Worm (Caenorhabditis elegans) whole organism, L2 larva: ENCODE measurements around the gene srbc-24.

ENCODE experiments used
- C34F6.9 ChIP-seq: fragments of 150-350 bp; optimal IDR thresholded peaks from 2 replicates; lab custom pipeline; 2014; ENCODE audit warnings: missing biosample characterization, missing genetic modification characterization
- F13H6.1 ChIP-seq: sonication (generic microtip); optimal IDR thresholded peaks from 2 replicates; lab custom pipeline; 2016; ENCODE audit warnings: missing genetic modification characterization, missing compliant biosample characterization
- Y55F3AM.14 ChIP-seq: fragments of 200-800 bp; sonication (Bioruptor generic); optimal IDR thresholded peaks from 2 replicates; lab custom pipeline; 2018; ENCODE audit warnings: mild to moderate bottlenecking, missing genetic modification characterization, missing compliant biosample characterization
- alr-1 ChIP-seq: fragments of 150-350 bp; optimal IDR thresholded peaks from 2 replicates; lab custom pipeline; 2014; ENCODE audit warnings: missing biosample characterization, missing genetic modification characterization
- aly-2 ChIP-seq: fragments of 150-350 bp; optimal IDR thresholded peaks from 2 replicates; lab custom pipeline; 2014; ENCODE audit warnings: missing biosample characterization, missing genetic modification characterization
- blmp-1 ChIP-seq: sonication (generic microtip); optimal IDR thresholded peaks from 2 replicates; lab custom pipeline; 2017; ENCODE audit warnings: missing genetic modification characterization, mild to moderate bottlenecking, missing compliant biosample characterization, antibody characterized with exemption, moderate library complexity; ENCODE audit not compliant: insufficient read depth
- ceh-82 ChIP-seq: fragments of 150-350 bp; optimal IDR thresholded peaks from 2 replicates; lab custom pipeline; 2014; ENCODE audit warnings: missing biosample characterization, missing genetic modification characterization
- crh-2 ChIP-seq: sonication (generic microtip); optimal IDR thresholded peaks from 2 replicates; lab custom pipeline; 2017; ENCODE audit warnings: missing biosample characterization, missing genetic modification characterization
- dmd-4 ChIP-seq: sonication (generic microtip); optimal IDR thresholded peaks from 2 replicates; lab custom pipeline; 2017; ENCODE audit warnings: missing biosample characterization, missing genetic modification characterization
- egl-27 ChIP-seq: sonication (generic microtip); optimal IDR thresholded peaks from 3 replicates; lab custom pipeline; 2017; ENCODE audit warnings: missing biosample characterization, missing genetic modification reagents, missing genetic modification characterization
- elt-1 ChIP-seq: fragments of 150-350 bp; optimal IDR thresholded peaks from 2 replicates; lab custom pipeline; 2014; ENCODE audit warnings: missing biosample characterization, missing genetic modification characterization
- gmeb-1 ChIP-seq: fragments of 150-350 bp; optimal IDR thresholded peaks from 2 replicates; lab custom pipeline; 2014; ENCODE audit warnings: missing biosample characterization, missing genetic modification characterization
- lin-13 ChIP-seq: fragments of 150-350 bp; optimal IDR thresholded peaks from 2 replicates; lab custom pipeline; 2014; ENCODE audit warnings: missing biosample characterization, missing genetic modification reagents, missing genetic modification characterization
- lsy-2 ChIP-seq, 2 experiments: fragments of 150-350 bp in 1 of 2; sonication (generic microtip) in 1 of 2; optimal IDR thresholded peaks; 2 replicates each; lab custom pipeline; 2014 to 2017; ENCODE audit warnings: missing biosample characterization in 2 of 2, missing genetic modification characterization in 2 of 2
- mab-5 ChIP-seq: fragments of 150-350 bp; optimal IDR thresholded peaks from 2 replicates; lab custom pipeline; 2014; ENCODE audit warnings: missing biosample characterization, missing genetic modification characterization
- mbf-1 ChIP-seq: sonication (generic microtip); optimal IDR thresholded peaks from 2 replicates; lab custom pipeline; 2017; ENCODE audit warnings: missing biosample characterization, missing genetic modification characterization
- nhr-10 ChIP-seq: sonication (generic microtip); optimal IDR thresholded peaks from 2 replicates; lab custom pipeline; 2017; ENCODE audit warnings: missing biosample characterization, missing genetic modification characterization
- nhr-11 ChIP-seq: fragments of 150-350 bp; optimal IDR thresholded peaks from 2 replicates; lab custom pipeline; 2014; ENCODE audit warnings: missing biosample characterization, missing genetic modification characterization
- nhr-129 ChIP-seq: fragments of 150-350 bp; optimal IDR thresholded peaks from 2 replicates; lab custom pipeline; 2014; ENCODE audit warnings: missing biosample characterization, missing genetic modification characterization
- nhr-237 ChIP-seq: fragments of 150-350 bp; optimal IDR thresholded peaks from 2 replicates; lab custom pipeline; 2014; ENCODE audit warnings: missing biosample characterization, missing genetic modification characterization
- nhr-6 ChIP-seq: fragments of 150-350 bp; optimal IDR thresholded peaks from 2 replicates; lab custom pipeline; 2014; ENCODE audit warnings: missing biosample characterization, missing genetic modification characterization
- nhr-77 ChIP-seq: fragments of 150-350 bp; optimal IDR thresholded peaks from 2 replicates; lab custom pipeline; 2014; ENCODE audit warnings: missing biosample characterization, missing genetic modification characterization
- peb-1 ChIP-seq: fragments of 150-350 bp; optimal IDR thresholded peaks from 2 replicates; lab custom pipeline; 2014; ENCODE audit warnings: missing biosample characterization, missing genetic modification characterization
- sem-4 ChIP-seq: fragments of 150-350 bp; optimal IDR thresholded peaks from 2 replicates; lab custom pipeline; 2014; ENCODE audit warnings: missing biosample characterization, missing genetic modification reagents, missing genetic modification characterization
- skn-1 ChIP-seq: sonication (generic microtip); optimal IDR thresholded peaks from 2 replicates; lab custom pipeline; 2017; ENCODE audit warnings: missing biosample characterization, missing genetic modification characterization
- sma-3 ChIP-seq: sonication (generic microtip); optimal IDR thresholded peaks from 2 replicates; lab custom pipeline; 2016; ENCODE audit warnings: missing genetic modification reagents, missing genetic modification characterization, missing compliant biosample characterization
- sma-9 ChIP-seq, 2 experiments: fragments of 150-350 bp in 1 of 2; sonication (generic microtip) in 1 of 2; optimal IDR thresholded peaks; 2 replicates each; lab custom pipeline; 2014 to 2016; ENCODE audit warnings: missing genetic modification characterization in 2 of 2, mild to moderate bottlenecking in 1 of 2, missing biosample characterization in 1 of 2, missing compliant biosample characterization in 1 of 2, missing genetic modification reagents in 1 of 2, moderate library complexity in 1 of 2
- unc-55 ChIP-seq: fragments of 150-350 bp; sonication (generic microtip); optimal IDR thresholded peaks from 3 replicates; lab custom pipeline; 2014; ENCODE audit warnings: missing biosample characterization, missing genetic modification reagents, missing genetic modification characterization
- unc-62 ChIP-seq: fragments of 150-350 bp; optimal IDR thresholded peaks from 2 replicates; lab custom pipeline; 2014; ENCODE audit warnings: missing biosample characterization, missing genetic modification reagents, missing genetic modification characterization
- ztf-1 ChIP-seq: fragments of 200-800 bp; sonication (Bioruptor generic); conservative IDR thresholded peaks from 2 replicates; pipeline ENCODE4 v1.3.6; 2022; ENCODE audit warnings: missing genetic modification characterization, missing compliant biosample characterization
- ztf-4 ChIP-seq: fragments of 150-350 bp; optimal IDR thresholded peaks from 2 replicates; lab custom pipeline; 2014; ENCODE audit warnings: missing biosample characterization, missing genetic modification characterization

srbc-24 gene

DNA sequence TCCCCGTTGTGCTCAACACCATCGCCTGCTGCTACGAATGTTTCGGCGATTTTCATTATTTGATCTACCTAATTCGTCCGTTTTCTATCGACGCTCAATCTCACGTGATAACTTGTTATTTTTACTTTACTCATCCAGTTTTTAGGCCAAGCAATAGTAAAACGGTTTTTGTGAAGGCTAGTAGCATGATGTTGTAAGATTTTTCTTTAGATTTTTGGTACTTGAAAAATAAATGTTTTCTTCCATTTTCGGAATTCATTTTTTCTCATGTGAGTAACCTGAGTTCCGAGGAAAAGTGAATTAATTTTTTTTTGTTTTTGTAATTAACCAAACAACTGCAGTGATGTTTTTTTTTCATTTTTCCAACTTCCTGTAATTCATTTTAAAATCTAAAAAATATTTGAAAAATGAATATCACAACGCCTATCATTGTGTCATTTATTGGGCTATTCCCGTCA lies 25.8 kb downstream of the srbc-24 start, which contains the start of gene srbc-17:
srbc-17 (plus strand) TSS at position 408 of the 458 bp plus-strand sequence.
- TF ChIP-seq Y55F3AM.14 (GFP tag; lab: Kevin White, UChicago), result no peak
- TF ChIP-seq nhr-77, result no peak
- no peak for TF ChIP-seq ceh-82 (tag; lab: Kevin White, UChicago)
- no peak for TF ChIP-seq unc-62 (GFP tag; lab: Kevin White, UChicago)
- no peak for TF ChIP-seq nhr-237 (tag; lab: Kevin White, UChicago)

DNA sequence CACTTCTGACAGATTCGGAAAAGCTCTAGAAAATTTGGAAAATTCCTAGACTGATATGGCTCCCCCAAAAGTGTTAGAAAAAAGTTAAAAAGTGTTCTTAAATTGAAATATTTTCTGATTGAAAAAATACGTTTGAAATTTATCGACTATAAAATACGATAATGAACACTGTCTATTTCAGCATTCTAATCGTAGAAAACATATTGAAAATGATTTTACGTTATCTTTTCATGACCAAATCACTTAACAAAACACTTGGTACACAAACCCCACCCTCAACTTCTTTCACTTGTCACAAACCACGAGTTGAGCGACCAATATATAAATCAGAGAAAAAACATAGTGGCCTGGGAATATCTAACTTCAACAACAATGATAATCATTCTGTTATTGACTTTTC lies 27.7 kb downstream of the srbc-24 start, which contains the start of gene cyp-33C1:
cyp-33C1 (plus strand) TSS at position 301 of the 400 bp plus-strand sequence.
- TF ChIP-seq gmeb-1 (tag; lab: Kevin White, UChicago) (no peak), egl-27 (tag; lab: Kevin White, UChicago) (no peak)

DNA sequence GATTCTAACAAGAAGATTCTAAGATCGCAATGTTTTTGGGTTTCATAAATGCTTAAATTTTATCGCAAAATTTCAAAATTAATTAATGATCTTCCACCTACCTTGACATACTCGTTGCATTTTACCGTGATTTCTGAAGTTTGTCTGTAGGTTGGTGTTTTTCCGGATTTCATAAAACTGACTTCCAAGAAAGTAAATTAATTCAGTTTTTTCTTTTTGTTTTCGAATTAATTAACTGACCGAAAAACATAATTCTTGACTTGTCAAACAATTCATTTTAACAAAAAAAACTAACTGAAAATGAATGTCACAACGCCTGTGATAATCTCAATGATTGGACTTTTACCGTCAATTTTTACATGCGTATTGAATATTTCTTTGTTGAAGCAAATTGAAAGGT lies 30.2 kb downstream of the srbc-24 start, which contains the start of gene srbc-16:
srbc-16 (plus strand) TSS at position 301 of the 400 bp plus-strand sequence.
- no peak for TF ChIP-seq F13H6.1 (tag; lab: Kevin White, UChicago)
- TF ChIP-seq skn-1 (tag; lab: Kevin White, UChicago), result no peak
- no peak for TF ChIP-seq alr-1 (tag; lab: Kevin White, UChicago)
- TF ChIP-seq gmeb-1 (tag; lab: Kevin White, UChicago), result no peak
- TF ChIP-seq ceh-82 (tag; lab: Kevin White, UChicago), result no peak
- no peak for TF ChIP-seq lsy-2 (tag; optimal IDR thresholded peaks at IDR 0.05; lab: Kevin White, UChicago)
- no peak for TF ChIP-seq nhr-77
- TF ChIP-seq ztf-1 (GFP tag; lab: Robert Waterston, UW), result no peak
- no peak for TF ChIP-seq mbf-1 (tag; lab: Kevin White, UChicago)
- TF ChIP-seq elt-1 (tag; lab: Kevin White, UChicago), result no peak
- no peak for TF ChIP-seq nhr-10 (tag; lab: Kevin White, UChicago)
- TF ChIP-seq C34F6.9 (tag; lab: Kevin White, UChicago), result no peak

DNA sequence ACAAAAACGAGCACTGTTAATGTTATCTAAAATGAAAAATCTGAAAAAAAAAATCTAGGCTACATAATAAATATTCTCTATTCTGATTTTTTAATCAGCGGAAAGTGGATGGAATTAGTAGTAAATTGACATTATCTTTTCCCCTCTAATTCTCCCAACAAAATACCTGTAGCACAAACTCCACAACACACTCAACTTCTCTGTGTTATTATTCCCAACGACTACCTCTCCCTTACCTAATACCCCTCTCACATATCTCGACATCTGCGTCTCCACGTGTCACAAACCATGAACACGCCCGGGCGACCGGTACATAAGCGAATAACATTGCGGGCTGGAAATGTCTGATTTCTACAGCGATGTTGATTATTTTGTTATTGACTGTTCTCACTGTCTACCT lies 31.6 kb downstream of the srbc-24 start, which contains the start of gene cyp-33C2:
cyp-33C2 (plus strand) TSS at position 327 of the 400 bp plus-strand sequence.
- TF ChIP-seq ztf-4 (tag; lab: Kevin White, UChicago) (no peak), peb-1 (no peak), dmd-4 (tag; lab: Kevin White, UChicago) (no peak), blmp-1 (no peak), crh-2 (tag; lab: Kevin White, UChicago) (no peak), nhr-6 (tag; lab: Kevin White, UChicago) (no peak)

DNA sequence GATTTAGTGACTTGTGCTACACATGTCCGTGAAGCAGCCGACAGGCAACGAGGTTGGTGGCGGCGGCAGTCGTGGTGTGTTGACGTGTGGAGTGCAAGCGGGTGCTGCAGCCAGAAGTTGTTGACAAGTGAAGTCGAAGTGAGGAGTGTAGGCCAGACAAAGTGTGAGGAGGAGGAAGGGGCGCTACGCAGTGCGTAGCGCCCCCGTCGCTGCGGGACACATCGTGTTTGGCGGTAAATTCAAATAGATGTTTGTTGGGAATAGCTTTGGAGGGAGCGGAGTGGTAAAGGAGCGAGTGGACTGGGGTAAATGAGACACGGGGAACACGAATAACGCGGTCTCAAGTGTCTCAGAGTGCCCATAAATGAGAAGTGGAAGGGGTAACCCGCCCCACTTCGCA lies 33.9 kb downstream of the srbc-24 start:
- TF ChIP-seq unc-55, result no peak

DNA sequence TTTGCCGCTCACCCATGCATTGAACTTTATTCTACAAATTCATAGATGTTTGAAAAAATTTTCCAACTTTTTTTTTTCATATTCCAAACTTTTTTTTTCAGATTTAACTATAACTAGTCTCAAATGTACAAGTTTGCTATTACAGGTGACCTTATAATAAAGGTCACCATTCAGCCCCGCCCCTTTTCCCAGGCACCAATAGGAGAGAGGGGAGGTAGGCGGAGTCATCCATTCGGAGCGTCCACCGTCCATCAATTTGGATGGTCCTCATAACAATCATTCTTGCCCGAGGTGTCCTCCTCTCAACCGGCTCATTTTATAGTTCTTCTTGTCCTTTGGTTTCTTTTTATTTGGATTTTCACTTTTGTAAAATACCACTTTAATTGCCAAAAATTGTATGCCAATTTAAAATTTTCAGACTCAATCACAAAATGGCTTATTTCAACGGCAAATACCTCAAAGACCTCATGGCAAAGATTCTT lies 36.3 kb downstream of the srbc-24 start, which contains the start of gene Y5H2B.3:
Y5H2B.3 (plus strand) TSS at position 432 of the 482 bp plus-strand sequence.
- TF ChIP-seq alr-1 (tag; lab: Kevin White, UChicago) (no peak), mab-5 (tag; lab: Kevin White, UChicago) (no peak), nhr-11 (tag; lab: Kevin White, UChicago) (no peak), sma-3 (GFP tag; lab: Kevin White, UChicago) (no peak), nhr-6 (tag; lab: Kevin White, UChicago) (no peak), lsy-2 (tag; optimal IDR thresholded peaks at IDR 0.05; lab: Kevin White, UChicago) (no peak), lin-13 (GFP tag; lab: Kevin White, UChicago) (no peak), sem-4 (no peak), sma-9 (GFP tag; optimal IDR thresholded peaks at IDR 0.05; lab: Kevin White, UChicago) (no peak), sma-9 (tag; optimal IDR thresholded peaks at IDR 0.05; lab: Kevin White, UChicago) (no peak), nhr-129 (tag; lab: Kevin White, UChicago) (no peak), peb-1 (no peak), nhr-77 (no peak), gmeb-1 (tag; lab: Kevin White, UChicago) (no peak), aly-2 (no peak), unc-55 (no peak), C34F6.9 (tag; lab: Kevin White, UChicago) (no peak)
